Fruit fly (Drosophila melanogaster) whole organism, embryonic: Measurements from ENCODE around the gene Smu1.

ENCODE experiments used
- Blimp-1 ChIP-seq: fragments of 200-800 bp; sonication (Bioruptor generic); optimal IDR thresholded peaks from 3 replicates; lab custom pipeline; 2018; ENCODE audit warnings: missing biosample characterization, missing genetic modification characterization, mild to moderate bottlenecking, moderate library complexity, missing genetic modification reagents
- CG10462 ChIP-seq: fragments of 200-800 bp; sonication (Bioruptor generic); optimal IDR thresholded peaks from 2 replicates; lab custom pipeline; 2016; ENCODE audit warnings: missing biosample characterization, missing genetic modification characterization
- CG12744 ChIP-seq: fragments of 200-800 bp; sonication (Bioruptor generic); optimal IDR thresholded peaks from 2 replicates; lab custom pipeline; 2016; ENCODE audit warnings: missing biosample characterization, missing genetic modification characterization
- CG12769 ChIP-seq: fragments of 200-800 bp; sonication (Bioruptor generic); optimal IDR thresholded peaks from 2 replicates; lab custom pipeline; 2019; ENCODE audit warnings: missing biosample characterization, mild to moderate bottlenecking, missing genetic modification characterization, moderate library complexity
- CG1529 ChIP-seq: fragments of 200-800 bp; sonication (Bioruptor generic); optimal IDR thresholded peaks from 3 replicates; lab custom pipeline; 2018; ENCODE audit warnings: missing biosample characterization, missing genetic modification characterization
- CG17361 ChIP-seq: fragments of 200-800 bp; sonication (Bioruptor generic); IDR thresholded peaks from 3 replicates; pipeline ENCODE4 v1.3.6; 2022; ENCODE audit warnings: missing biosample characterization, missing genetic modification characterization
- CG30431 ChIP-seq: fragments of 200-800 bp; sonication (Bioruptor generic); optimal IDR thresholded peaks from 2 replicates; lab custom pipeline; 2017; ENCODE audit warnings: missing biosample characterization, missing genetic modification characterization
- CG31388 ChIP-seq: fragments of 200-800 bp; sonication (Bioruptor generic); optimal IDR thresholded peaks from 2 replicates; lab custom pipeline; 2016; ENCODE audit warnings: missing biosample characterization, missing genetic modification characterization
- CG31441 ChIP-seq: fragments of 200-800 bp; sonication (Bioruptor generic); IDR thresholded peaks from 2 replicates; pipeline ENCODE4 v1.3.6; 2022; ENCODE audit warnings: missing biosample characterization, missing genetic modification characterization
- CG33213 ChIP-seq: fragments of 200-800 bp; sonication (Bioruptor generic); optimal IDR thresholded peaks from 3 replicates; lab custom pipeline; 2016; ENCODE audit warnings: missing biosample characterization, missing genetic modification characterization
- CG4424 ChIP-seq: fragments of 200-800 bp; sonication (Bioruptor generic); optimal IDR thresholded peaks from 3 replicates; lab custom pipeline; 2016; ENCODE audit warnings: missing biosample characterization, missing genetic modification characterization
- CG6254 ChIP-seq: fragments of 200-800 bp; sonication (Bioruptor generic); optimal IDR thresholded peaks from 3 replicates; lab custom pipeline; 2017; ENCODE audit warnings: mild to moderate bottlenecking, missing biosample characterization, missing genetic modification reagents, missing genetic modification characterization
- CG6791 ChIP-seq: fragments of 200-800 bp; sonication (Bioruptor generic); IDR thresholded peaks from 3 replicates; pipeline ENCODE4 v1.3.6; 2022; ENCODE audit warnings: missing biosample characterization, missing genetic modification characterization; ENCODE audit not compliant: partially characterized antibody
- CG7987 ChIP-seq: fragments of 200-800 bp; sonication (Bioruptor generic); optimal IDR thresholded peaks from 2 replicates; lab custom pipeline; 2018; ENCODE audit warnings: missing biosample characterization, mild to moderate bottlenecking, missing genetic modification characterization, moderate library complexity
- Dbx ChIP-seq: fragments of 200-800 bp; sonication (Bioruptor generic); IDR thresholded peaks from 3 replicates; pipeline ENCODE4 v1.3.6; 2022; ENCODE audit warnings: missing biosample characterization, missing genetic modification characterization
- Doc3 ChIP-seq: fragments of 200-800 bp; sonication (Bioruptor generic); IDR thresholded peaks from 3 replicates; pipeline ENCODE4 v1.3.6; 2022; ENCODE audit warnings: missing biosample characterization, missing genetic modification characterization; ENCODE audit not compliant: partially characterized antibody
- H2.0 ChIP-seq: fragments of 200-800 bp; sonication (Bioruptor generic); IDR thresholded peaks from 2 replicates; pipeline ENCODE4 v1.3.6; 2022; ENCODE audit warnings: missing biosample characterization, missing genetic modification characterization
- HLHmδ ChIP-seq: fragments of 200-800 bp; sonication (Bioruptor generic); optimal IDR thresholded peaks from 2 replicates; lab custom pipeline; 2018; ENCODE audit warnings: missing biosample characterization, mild to moderate bottlenecking, missing genetic modification characterization, moderate library complexity
- HmgZ ChIP-seq: fragments of 200-800 bp; sonication (Bioruptor generic); optimal IDR thresholded peaks from 2 replicates; lab custom pipeline; 2018; ENCODE audit warnings: missing biosample characterization, mild to moderate bottlenecking, missing genetic modification characterization
- Lhr ChIP-seq: fragments of 200-800 bp; sonication (Bioruptor generic); optimal IDR thresholded peaks from 3 replicates; lab custom pipeline; 2017; ENCODE audit warnings: mild to moderate bottlenecking, missing biosample characterization, missing genetic modification reagents, missing genetic modification characterization
- Lim3 ChIP-seq: fragments of 200-800 bp; sonication (Bioruptor generic); IDR thresholded peaks from 2 replicates; pipeline ENCODE4 v1.3.6; 2022; ENCODE audit warnings: missing biosample characterization, missing genetic modification characterization
- NK7.1 ChIP-seq: fragments of 200-800 bp; sonication (Bioruptor generic); optimal IDR thresholded peaks from 3 replicates; lab custom pipeline; 2016; ENCODE audit warnings: missing biosample characterization, missing genetic modification characterization
- Nf-YB ChIP-seq: fragments of 200-800 bp; sonication (Bioruptor generic); optimal IDR thresholded peaks from 3 replicates; lab custom pipeline; 2019; ENCODE audit warnings: missing biosample characterization, mild to moderate bottlenecking, missing genetic modification characterization, moderate library complexity
- Six4 ChIP-seq: fragments of 200-800 bp; sonication (Bioruptor generic); optimal IDR thresholded peaks from 2 replicates; lab custom pipeline; 2016; ENCODE audit warnings: missing biosample characterization, missing genetic modification characterization
- Xrp1 ChIP-seq: fragments of 200-800 bp; sonication (Bioruptor generic); IDR thresholded peaks from 2 replicates; pipeline ENCODE4 v1.3.6; 2022; ENCODE audit warnings: missing biosample characterization, missing genetic modification characterization
- ac ChIP-seq: fragments of 200-800 bp; sonication (Bioruptor generic); optimal IDR thresholded peaks from 3 replicates; lab custom pipeline; 2017; ENCODE audit warnings: missing biosample characterization, mild to moderate bottlenecking, missing genetic modification characterization
- az2 ChIP-seq: fragments of 200-800 bp; sonication (Bioruptor generic); optimal IDR thresholded peaks from 3 replicates; lab custom pipeline; 2016; ENCODE audit warnings: missing biosample characterization, missing genetic modification characterization
- cas ChIP-seq: fragments of 200-800 bp; sonication (Bioruptor generic); IDR thresholded peaks from 2 replicates; pipeline ENCODE4 v1.3.6; 2022; ENCODE audit warnings: missing biosample characterization, missing genetic modification characterization
- corto ChIP-seq: fragments of 200-800 bp; sonication (Bioruptor generic); optimal IDR thresholded peaks from 2 replicates; lab custom pipeline; 2016; ENCODE audit warnings: missing biosample characterization, mild to moderate bottlenecking, missing genetic modification characterization, moderate library complexity
- crp ChIP-seq, 2 experiments: fragments of 200-800 bp; sonication (Bioruptor generic); optimal IDR thresholded peaks; 2 replicates in 1 of 2; 3 replicates in 1 of 2; lab custom pipeline; 2017; ENCODE audit warnings: missing biosample characterization in 2 of 2, missing genetic modification characterization in 2 of 2, mild to moderate bottlenecking in 1 of 2, moderate library complexity in 1 of 2
- cwo ChIP-seq: fragments of 200-800 bp; sonication (Bioruptor generic); optimal IDR thresholded peaks from 3 replicates; lab custom pipeline; 2017; ENCODE audit warnings: missing biosample characterization, missing genetic modification characterization, mild to moderate bottlenecking, moderate library complexity, missing genetic modification reagents
- dmrt11E ChIP-seq: fragments of 200-800 bp; sonication (Bioruptor generic); optimal IDR thresholded peaks from 3 replicates; lab custom pipeline; 2018; ENCODE audit warnings: missing biosample characterization, mild to moderate bottlenecking, missing genetic modification characterization, moderate library complexity
- fd64A ChIP-seq: fragments of 200-800 bp; sonication (Bioruptor generic); optimal IDR thresholded peaks from 3 replicates; lab custom pipeline; 2018; ENCODE audit warnings: missing biosample characterization, mild to moderate bottlenecking, missing genetic modification characterization
- grn ChIP-seq: fragments of 200-800 bp; sonication (Bioruptor generic); optimal IDR thresholded peaks from 3 replicates; lab custom pipeline; 2017; ENCODE audit warnings: missing biosample characterization, missing genetic modification characterization
- jumu ChIP-seq: fragments of 200-800 bp; sonication (Bioruptor generic); optimal IDR thresholded peaks from 3 replicates; lab custom pipeline; 2016; ENCODE audit warnings: missing biosample characterization, missing genetic modification characterization
- klu ChIP-seq: fragments of 200-800 bp; sonication (Bioruptor generic); IDR thresholded peaks from 2 replicates; pipeline ENCODE4 v1.3.6; 2022; ENCODE audit warnings: missing biosample characterization, missing genetic modification characterization
- mld ChIP-seq: fragments of 200-800 bp; sonication (Bioruptor generic); IDR thresholded peaks from 3 replicates; pipeline ENCODE4 v1.3.6; 2022; ENCODE audit warnings: missing biosample characterization, missing genetic modification characterization; ENCODE audit not compliant: partially characterized antibody
- nau ChIP-seq: fragments of 200-800 bp; sonication (Bioruptor generic); optimal IDR thresholded peaks from 3 replicates; lab custom pipeline; 2017; ENCODE audit warnings: missing biosample characterization, mild to moderate bottlenecking, missing genetic modification characterization, missing genetic modification reagents
- pb ChIP-seq: fragments of 200-800 bp; sonication (Bioruptor generic); optimal IDR thresholded peaks from 3 replicates; lab custom pipeline; 2016; ENCODE audit warnings: missing biosample characterization, missing genetic modification characterization
- rib ChIP-seq: fragments of 200-800 bp; sonication (Bioruptor generic); IDR thresholded peaks from 2 replicates; pipeline ENCODE4 v1.3.6; 2022; ENCODE audit warnings: missing biosample characterization, missing genetic modification characterization
- scrt ChIP-seq: fragments of 200-800 bp; sonication (Bioruptor generic); optimal IDR thresholded peaks from 2 replicates; lab custom pipeline; 2018; ENCODE audit warnings: missing biosample characterization, mild to moderate bottlenecking, missing genetic modification characterization, moderate library complexity
- sna ChIP-seq: fragments of 200-800 bp; sonication (Bioruptor generic); IDR thresholded peaks from 2 replicates; pipeline ENCODE4 v1.3.6; 2022; ENCODE audit warnings: missing biosample characterization, missing genetic modification characterization; ENCODE audit not compliant: partially characterized antibody
- sqz ChIP-seq: fragments of 200-800 bp; sonication (Bioruptor generic); optimal IDR thresholded peaks from 3 replicates; lab custom pipeline; 2018; ENCODE audit warnings: missing biosample characterization, mild to moderate bottlenecking, missing genetic modification characterization
- tio ChIP-seq: fragments of 200-800 bp; sonication (Bioruptor generic); optimal IDR thresholded peaks from 2 replicates; lab custom pipeline; 2017; ENCODE audit warnings: missing biosample characterization, missing genetic modification characterization, inconsistent platforms
- toy ChIP-seq: fragments of 200-800 bp; sonication (Bioruptor generic); IDR thresholded peaks from 2 replicates; pipeline ENCODE4 v1.3.6; 2022; ENCODE audit warnings: missing biosample characterization, missing genetic modification characterization
- trh ChIP-seq: fragments of 200-800 bp; sonication (Bioruptor generic); optimal IDR thresholded peaks from 2 replicates; lab custom pipeline; 2016; ENCODE audit warnings: missing biosample characterization, missing genetic modification characterization
- unc-4 ChIP-seq: fragments of 200-800 bp; sonication (Bioruptor generic); IDR thresholded peaks from 2 replicates; pipeline ENCODE4 v1.3.6; 2022; ENCODE audit warnings: missing biosample characterization, missing genetic modification characterization; ENCODE audit not compliant: partially characterized antibody
- wor ChIP-seq: fragments of 200-800 bp; sonication (Bioruptor generic); IDR thresholded peaks from 2 replicates; pipeline ENCODE4 v1.3.6; 2022; ENCODE audit warnings: missing biosample characterization, missing genetic modification characterization
- zen ChIP-seq: fragments of 200-800 bp; sonication (Bioruptor generic); optimal IDR thresholded peaks from 3 replicates; lab custom pipeline; 2018; ENCODE audit warnings: missing biosample characterization, mild to moderate bottlenecking, missing genetic modification characterization, moderate library complexity

Gene Smu1

DNA sequence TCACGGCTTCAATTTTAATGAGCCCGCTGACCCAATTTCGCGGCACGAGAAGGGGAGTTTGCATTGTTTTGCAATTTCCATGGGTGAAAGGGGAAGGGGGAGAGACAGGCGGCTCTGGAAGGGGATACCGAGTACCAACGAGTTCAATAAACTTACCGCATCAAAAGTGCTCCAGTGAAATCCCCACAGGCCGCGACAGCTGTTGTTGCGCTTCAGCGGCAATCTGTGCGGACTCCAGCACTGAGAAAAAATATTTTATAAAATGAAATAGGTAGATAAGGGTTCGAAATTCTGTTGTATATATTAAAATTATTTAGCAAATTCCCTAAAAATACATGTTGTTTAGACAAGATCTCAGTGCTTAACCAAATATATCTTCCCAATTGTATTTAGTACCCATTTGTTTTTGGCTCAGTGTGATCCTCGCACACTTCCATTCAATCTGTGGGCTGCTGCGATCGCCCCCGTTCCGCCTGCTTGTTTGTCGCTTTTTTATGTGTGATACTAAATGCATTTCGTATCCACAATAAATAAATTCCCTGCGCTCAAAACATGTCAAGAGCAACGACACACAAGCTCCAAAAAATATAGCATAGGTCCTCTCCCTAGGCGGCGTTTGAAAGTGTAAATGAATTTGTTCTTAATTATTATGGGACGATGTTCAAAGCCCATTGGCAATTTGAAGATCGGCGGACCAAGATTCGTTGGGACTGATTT lies 14.6 kb upstream of the Smu1 start (continued):
- TF ChIP-seq ac (GFP tag; lab: Kevin White, UChicago) = peak; percentile 17
- TF ChIP-seq CG7987 (GFP tag; lab: Kevin White, UChicago) = no peak
- TF ChIP-seq wor = peak; percentile 79
- peak; percentile 46 for TF ChIP-seq cwo (GFP tag; lab: Kevin White, UChicago)
- TF ChIP-seq CG31388 (GFP tag; lab: Kevin White, UChicago) = peak; percentile 56
- peak in 1 of 2 experiments; percentile 41 for TF ChIP-seq crp (GFP tag; optimal IDR thresholded peaks at IDR 0.05; lab: Kevin White, UChicago)
- TF ChIP-seq CG30431 (GFP tag; lab: Kevin White, UChicago) = peak; percentile 56
- TF ChIP-seq dmrt11E = peak; percentile 83
- TF ChIP-seq CG31441 (GFP tag; lab: Robert Waterston, UW) = peak; percentile 90
- peak; percentile 86 for TF ChIP-seq Xrp1 (GFP tag; lab: Robert Waterston, UW)
- no peak for TF ChIP-seq toy (GFP tag; lab: Robert Waterston, UW)
- peak; percentile 56 for TF ChIP-seq NK7.1 (GFP tag; lab: Kevin White, UChicago)
- TF ChIP-seq CG10462 (GFP tag; lab: Kevin White, UChicago) = peak; percentile 77
- TF ChIP-seq cas = no peak
- TF ChIP-seq HLHmδ (GFP tag; lab: Kevin White, UChicago) = no peak
- peak; percentile 42 for TF ChIP-seq pb (GFP tag; lab: Kevin White, UChicago)
- peak; percentile 36 for TF ChIP-seq jumu
- peak; percentile 6 for TF ChIP-seq HmgZ (tag; lab: Kevin White, UChicago)
- no peak for TF ChIP-seq unc-4 (GFP tag; lab: Robert Waterston, UW)
- TF ChIP-seq grn (GFP tag; lab: Kevin White, UChicago) = no peak
- peak; percentile 65 for TF ChIP-seq zen (tag; lab: Kevin White, UChicago)
- no peak for TF ChIP-seq sna (GFP tag; lab: Robert Waterston, UW)
- TF ChIP-seq CG33213 (GFP tag; lab: Kevin White, UChicago) = no peak
- TF ChIP-seq CG6791 (GFP tag; lab: Robert Waterston, UW) = no peak
- TF ChIP-seq Dbx (GFP tag; lab: Robert Waterston, UW) = 0 out of 3 replicates have a peak, but pooled peaks have one; percentile 33
- peak; percentile 46 for TF ChIP-seq trh (GFP tag; lab: Kevin White, UChicago)
- TF ChIP-seq H2.0 (GFP tag; lab: Robert Waterston, UW) = peak; percentile 72
- peak; percentile 88 for TF ChIP-seq Blimp-1
- peak; percentile 80 for TF ChIP-seq CG17361
- TF ChIP-seq klu (GFP tag; lab: Robert Waterston, UW) = 0 out of 2 replicates have a peak, but pooled peaks have one; percentile 38
- TF ChIP-seq Nf-YB (GFP tag; lab: Kevin White, UChicago) = peak; percentile 44
- TF ChIP-seq mld (GFP tag; lab: Robert Waterston, UW) = no peak
- TF ChIP-seq CG12769 (tag; lab: Kevin White, UChicago) = peak; percentile 19
- TF ChIP-seq CG6254 (GFP tag; lab: Kevin White, UChicago) = peak; percentile 84
- TF ChIP-seq fd64A (GFP tag; lab: Kevin White, UChicago) = peak; percentile 64
- peak; percentile 41; the same call in 1 of the 2 replicates for TF ChIP-seq Lim3 (GFP tag; lab: Robert Waterston, UW)
- peak; percentile 49 for TF ChIP-seq tio (GFP tag; lab: Kevin White, UChicago)
- no peak for TF ChIP-seq Doc3 (GFP tag; lab: Robert Waterston, UW)
- peak; percentile 72 for TF ChIP-seq Six4 (GFP tag; lab: Kevin White, UChicago)
- no peak for TF ChIP-seq CG12744
- peak; percentile 68 for TF ChIP-seq Lhr (GFP tag; lab: Kevin White, UChicago)
- TF ChIP-seq nau (GFP tag; lab: Kevin White, UChicago) = peak; percentile 97
- TF ChIP-seq CG4424 (GFP tag; lab: Kevin White, UChicago) = peak; percentile 82
- TF ChIP-seq az2 (GFP tag; lab: Kevin White, UChicago) = peak; percentile 85
- TF ChIP-seq rib (GFP tag; lab: Robert Waterston, UW) = no peak
- peak; percentile 28 for TF ChIP-seq sqz (GFP tag; lab: Kevin White, UChicago)
- TF ChIP-seq corto (GFP tag; lab: Kevin White, UChicago) = peak; percentile 2
- peak; percentile 42 for TF ChIP-seq scrt (GFP tag; lab: Kevin White, UChicago)
- peak; percentile 87 for TF ChIP-seq CG1529 (GFP tag; lab: Kevin White, UChicago)
